Worm (Caenorhabditis elegans): ENCODE results near the gene xtr-2.

- no peak for TF ChIP-seq ceh-13 (GFP tag; optimal IDR thresholded peaks at IDR 0.05)
- no peak for TF ChIP-seq scrt-1 (GFP tag; IDR thresholded peaks at IDR 0.05)
- no peak for TF ChIP-seq sea-1 (GFP tag; conservative IDR thresholded peaks at IDR 0.05)
- no peak for TF ChIP-seq ama-1 (optimal IDR thresholded peaks at IDR 0.05)
- TF ChIP-seq hnd-1 (tag; optimal IDR thresholded peaks at IDR 0.05) = no peak
- no peak for TF ChIP-seq ceh-36 (tag; optimal IDR thresholded peaks at IDR 0.05)
- no peak for TF ChIP-seq flt-1 (GFP tag; IDR thresholded peaks at IDR 0.05)
- no peak for TF ChIP-seq hmbx-1 (tag; optimal IDR thresholded peaks at IDR 0.05)
- no peak for TF ChIP-seq ets-7 (tag; optimal IDR thresholded peaks at IDR 0.05)
- TF ChIP-seq hmg-4 (GFP tag; optimal IDR thresholded peaks at IDR 0.05) = no peak
- TF ChIP-seq pes-1 (GFP tag; IDR thresholded peaks at IDR 0.05) = no peak
- TF ChIP-seq tbx-37 (GFP tag; conservative IDR thresholded peaks at IDR 0.05) = no peak
- no peak for TF ChIP-seq B0310.2 (tag; optimal IDR thresholded peaks at IDR 0.05)
Observed at ce11 chrX:12290539-12290938, 24.8 kb upstream of the xtr-2 start, which contains the start of gene C04B4.4.

Data from whole organism, early embryonic.